Fruit fly (Drosophila melanogaster) whole organism, embryonic: ENCODE results near the gene CG1774.

Source experiments
- Atf-2 ChIP-seq: fragments of 200-800 bp; sonication (Bioruptor generic); optimal IDR thresholded peaks from 2 replicates; lab custom pipeline; 2016; ENCODE audit warnings: missing biosample characterization, missing genetic modification characterization
- Atf6 ChIP-seq: fragments of 200-800 bp; sonication (Bioruptor generic); IDR thresholded peaks from 2 replicates; pipeline ENCODE4 v1.3.6; 2022; ENCODE audit warnings: missing biosample characterization, missing genetic modification characterization
- Bdp1 ChIP-seq: fragments of 200-800 bp; sonication (Bioruptor generic); optimal IDR thresholded peaks from 3 replicates; lab custom pipeline; 2016; ENCODE audit warnings: missing biosample characterization, missing genetic modification characterization
- CG10321 ChIP-seq: fragments of 200-800 bp; sonication (Bioruptor generic); IDR thresholded peaks from 2 replicates; pipeline ENCODE4 v1.3.6; 2022; ENCODE audit warnings: missing biosample characterization, missing genetic modification characterization
- CG12769 ChIP-seq: fragments of 200-800 bp; sonication (Bioruptor generic); optimal IDR thresholded peaks from 2 replicates; lab custom pipeline; 2019; ENCODE audit warnings: missing biosample characterization, mild to moderate bottlenecking, missing genetic modification characterization, moderate library complexity
- CG13624 ChIP-seq: fragments of 200-800 bp; sonication (Bioruptor generic); optimal IDR thresholded peaks from 2 replicates; lab custom pipeline; 2016; ENCODE audit warnings: missing biosample characterization, missing genetic modification characterization
- CG1603 ChIP-seq: fragments of 200-800 bp; sonication (Bioruptor generic); optimal IDR thresholded peaks from 2 replicates; lab custom pipeline; 2019; ENCODE audit warnings: missing biosample characterization, mild to moderate bottlenecking, missing genetic modification characterization, moderate library complexity
- CG17385 ChIP-seq: fragments of 200-800 bp; sonication (Bioruptor generic); optimal IDR thresholded peaks from 3 replicates; lab custom pipeline; 2018; ENCODE audit warnings: missing biosample characterization, mild to moderate bottlenecking, missing genetic modification characterization
- CG18011 ChIP-seq: fragments of 200-800 bp; sonication (Bioruptor generic); optimal IDR thresholded peaks from 2 replicates; lab custom pipeline; 2017; ENCODE audit warnings: missing biosample characterization, missing genetic modification characterization, mild to moderate bottlenecking, moderate library complexity, missing genotype
- CG18262 ChIP-seq: fragments of 200-800 bp; optimal IDR thresholded peaks from 3 replicates; lab custom pipeline; 2019; ENCODE audit warnings: missing biosample characterization, mild to moderate bottlenecking, missing genetic modification characterization, moderate library complexity
- CG3281 ChIP-seq: fragments of 200-800 bp; sonication (Bioruptor generic); optimal IDR thresholded peaks from 3 replicates; lab custom pipeline; 2017; ENCODE audit warnings: missing biosample characterization, mild to moderate bottlenecking, missing genetic modification characterization
- CG6254 ChIP-seq: fragments of 200-800 bp; sonication (Bioruptor generic); optimal IDR thresholded peaks from 3 replicates; lab custom pipeline; 2017; ENCODE audit warnings: mild to moderate bottlenecking, missing biosample characterization, missing genetic modification reagents, missing genetic modification characterization
- CG6813 ChIP-seq: fragments of 200-800 bp; sonication (Bioruptor generic); optimal IDR thresholded peaks from 2 replicates; lab custom pipeline; 2017; ENCODE audit warnings: missing biosample characterization, missing genetic modification characterization, mild to moderate bottlenecking, moderate library complexity, missing genetic modification reagents
- CG7987 ChIP-seq: fragments of 200-800 bp; sonication (Bioruptor generic); optimal IDR thresholded peaks from 2 replicates; lab custom pipeline; 2018; ENCODE audit warnings: missing biosample characterization, mild to moderate bottlenecking, missing genetic modification characterization, moderate library complexity
- CG8089 ChIP-seq: fragments of 200-800 bp; sonication (Bioruptor generic); optimal IDR thresholded peaks from 3 replicates; lab custom pipeline; 2016; ENCODE audit warnings: missing biosample characterization, missing genetic modification characterization
- CG8944 ChIP-seq: fragments of 200-800 bp; sonication (Bioruptor generic); optimal IDR thresholded peaks from 3 replicates; lab custom pipeline; 2016; ENCODE audit warnings: missing biosample characterization, missing genetic modification characterization
- HLHmδ ChIP-seq: fragments of 200-800 bp; sonication (Bioruptor generic); optimal IDR thresholded peaks from 2 replicates; lab custom pipeline; 2018; ENCODE audit warnings: missing biosample characterization, mild to moderate bottlenecking, missing genetic modification characterization, moderate library complexity
- Hr78 ChIP-seq, 2 experiments: fragments of 200-800 bp in 1 of 2; fragments of >200 bp in 1 of 2; sonication (Bioruptor generic) in 1 of 2; optimal IDR thresholded peaks; 2 replicates each; lab custom pipeline; 2017 to 2019; ENCODE audit warnings: missing biosample characterization in 2 of 2, missing genetic modification characterization in 2 of 2, mild to moderate bottlenecking in 1 of 2, moderate library complexity in 1 of 2
- Lim3 ChIP-seq: fragments of 200-800 bp; sonication (Bioruptor generic); IDR thresholded peaks from 2 replicates; pipeline ENCODE4 v1.3.6; 2022; ENCODE audit warnings: missing biosample characterization, missing genetic modification characterization
- PHDP ChIP-seq: fragments of 200-800 bp; sonication (Bioruptor generic); optimal IDR thresholded peaks from 3 replicates; lab custom pipeline; 2018; ENCODE audit warnings: missing biosample characterization, mild to moderate bottlenecking, missing genetic modification characterization, moderate library complexity
- Ptx1 ChIP-seq: fragments of 200-800 bp; sonication (Bioruptor generic); IDR thresholded peaks from 2 replicates; pipeline ENCODE4 v1.3.6; 2022; ENCODE audit warnings: missing biosample characterization, missing genetic modification characterization
- Six4 ChIP-seq: fragments of 200-800 bp; sonication (Bioruptor generic); optimal IDR thresholded peaks from 2 replicates; lab custom pipeline; 2016; ENCODE audit warnings: missing biosample characterization, missing genetic modification characterization
- Spps ChIP-seq: fragments of 200-800 bp; sonication (Bioruptor generic); optimal IDR thresholded peaks from 2 replicates; lab custom pipeline; 2018; ENCODE audit warnings: missing biosample characterization, mild to moderate bottlenecking, missing genetic modification characterization
- Stat92E ChIP-seq, 3 experiments: fragments of >200 bp in 2 of 3; fragments of 200-800 bp in 1 of 3; sonication (Bioruptor generic) in 1 of 3; optimal IDR thresholded peaks; 2 replicates each; lab custom pipeline; 2017 to 2019; ENCODE audit warnings: missing biosample characterization in 3 of 3, missing genetic modification characterization in 3 of 3, mild to moderate bottlenecking in 1 of 3, moderate library complexity in 1 of 3
- TFAM ChIP-seq: fragments of 200-800 bp; sonication (Bioruptor generic); optimal IDR thresholded peaks from 2 replicates; lab custom pipeline; 2017; ENCODE audit warnings: missing biosample characterization, missing genetic modification characterization, inconsistent platforms
- Xbp1 ChIP-seq: fragments of 200-800 bp; sonication (Bioruptor generic); optimal IDR thresholded peaks from 3 replicates; lab custom pipeline; 2016; ENCODE audit warnings: missing biosample characterization, mild to moderate bottlenecking, missing genetic modification characterization
- ab ChIP-seq: fragments of 200-800 bp; sonication (Bioruptor generic); optimal IDR thresholded peaks from 2 replicates; lab custom pipeline; 2016; ENCODE audit warnings: missing biosample characterization, missing genetic modification characterization
- ato ChIP-seq: fragments of 200-800 bp; sonication (Bioruptor generic); IDR thresholded peaks from 2 replicates; pipeline ENCODE4 v1.3.6; 2022; ENCODE audit warnings: missing biosample characterization, missing genetic modification characterization; ENCODE audit not compliant: partially characterized antibody
- bbx ChIP-seq: fragments of 200-800 bp; sonication (Bioruptor generic); IDR thresholded peaks from 2 replicates; pipeline ENCODE4 v1.3.6; 2022; ENCODE audit warnings: missing biosample characterization, missing genetic modification characterization; ENCODE audit not compliant: partially characterized antibody
- bcd ChIP-seq: fragments of 200-800 bp; sonication (Bioruptor generic); optimal IDR thresholded peaks from 2 replicates; lab custom pipeline; 2017; ENCODE audit warnings: missing biosample characterization, mild to moderate bottlenecking, missing genetic modification characterization
- btn ChIP-seq: fragments of 200-800 bp; sonication (Bioruptor generic); optimal IDR thresholded peaks from 2 replicates; lab custom pipeline; 2016; ENCODE audit warnings: missing biosample characterization, missing genetic modification characterization
- chif ChIP-seq, 2 experiments: fragments of 200-800 bp; sonication (Bioruptor generic); optimal IDR thresholded peaks; 3 replicates each; lab custom pipeline; 2016; ENCODE audit warnings: missing biosample characterization in 2 of 2, missing genetic modification characterization in 2 of 2
- fd102C ChIP-seq: fragments of 200-800 bp; sonication (Bioruptor generic); optimal IDR thresholded peaks from 2 replicates; lab custom pipeline; 2018; ENCODE audit warnings: missing biosample characterization, mild to moderate bottlenecking, missing genetic modification characterization, moderate library complexity
- fd96Cb ChIP-seq: fragments of 200-800 bp; sonication (Bioruptor generic); optimal IDR thresholded peaks from 2 replicates; lab custom pipeline; 2018; ENCODE audit warnings: missing biosample characterization, mild to moderate bottlenecking, missing genetic modification characterization, moderate library complexity
- gt ChIP-seq: fragments of 200-800 bp; sonication (Bioruptor generic); IDR thresholded peaks from 2 replicates; pipeline ENCODE4 v1.3.6; 2022; ENCODE audit warnings: missing biosample characterization, missing genetic modification characterization
- ham ChIP-seq: fragments of 200-800 bp; sonication (Bioruptor generic); IDR thresholded peaks from 2 replicates; pipeline ENCODE4 v1.3.6; 2022; ENCODE audit warnings: missing biosample characterization, missing genetic modification characterization
- inv ChIP-seq: fragments of 200-800 bp; sonication (Bioruptor generic); IDR thresholded peaks from 2 replicates; pipeline ENCODE4 v1.3.6; 2022; ENCODE audit warnings: missing biosample characterization, missing genetic modification characterization; ENCODE audit not compliant: partially characterized antibody
- kah ChIP-seq: fragments of 200-800 bp; sonication (Bioruptor generic); optimal IDR thresholded peaks from 2 replicates; lab custom pipeline; 2018; ENCODE audit warnings: missing biosample characterization, mild to moderate bottlenecking, missing genetic modification characterization
- kay ChIP-seq: fragments of 200-800 bp; sonication (Bioruptor generic); optimal IDR thresholded peaks from 2 replicates; lab custom pipeline; 2016; ENCODE audit warnings: missing biosample characterization, missing genetic modification characterization
- nmo ChIP-seq: fragments of 200-800 bp; sonication (Bioruptor generic); optimal IDR thresholded peaks from 2 replicates; lab custom pipeline; 2018; ENCODE audit warnings: missing biosample characterization, mild to moderate bottlenecking, missing genetic modification characterization, moderate library complexity
- otp ChIP-seq: fragments of 200-800 bp; sonication (Bioruptor generic); IDR thresholded peaks from 3 replicates; pipeline ENCODE4, ENCODE4 v1.3.6; 2022; ENCODE audit warnings: missing biosample characterization, missing genetic modification characterization
- peb ChIP-seq: fragments of 200-800 bp; sonication (Bioruptor generic); IDR thresholded peaks from 2 replicates; pipeline ENCODE4 v1.3.6; 2022; ENCODE audit warnings: missing biosample characterization, missing genetic modification characterization
- pros ChIP-seq: fragments of 200-800 bp; sonication (Bioruptor generic); optimal IDR thresholded peaks from 3 replicates; lab custom pipeline; 2019; ENCODE audit warnings: missing biosample characterization, mild to moderate bottlenecking, missing genetic modification characterization, moderate library complexity
- pum ChIP-seq: fragments of 200-800 bp; sonication (Bioruptor generic); optimal IDR thresholded peaks from 2 replicates; lab custom pipeline; 2016; ENCODE audit warnings: missing biosample characterization, missing genetic modification characterization
- sqz ChIP-seq: fragments of 200-800 bp; sonication (Bioruptor generic); optimal IDR thresholded peaks from 3 replicates; lab custom pipeline; 2018; ENCODE audit warnings: missing biosample characterization, mild to moderate bottlenecking, missing genetic modification characterization
- ssp ChIP-seq: fragments of 200-800 bp; sonication (Bioruptor generic); IDR thresholded peaks from 2 replicates; pipeline ENCODE4 v1.3.6; 2022; ENCODE audit warnings: missing biosample characterization, missing genetic modification characterization
- toy ChIP-seq: fragments of 200-800 bp; sonication (Bioruptor generic); IDR thresholded peaks from 2 replicates; pipeline ENCODE4 v1.3.6; 2022; ENCODE audit warnings: missing biosample characterization, missing genetic modification characterization
- trem ChIP-seq: fragments of 200-800 bp; optimal IDR thresholded peaks from 3 replicates; lab custom pipeline; 2019; ENCODE audit warnings: missing biosample characterization, mild to moderate bottlenecking, missing genetic modification characterization, moderate library complexity
- twi ChIP-seq: fragments of 200-800 bp; optimal IDR thresholded peaks from 2 replicates; lab custom pipeline; 2019; ENCODE audit warnings: missing biosample characterization, mild to moderate bottlenecking, missing genetic modification characterization, moderate library complexity
- yki ChIP-seq: fragments of >200 bp; optimal IDR thresholded peaks from 3 replicates; lab custom pipeline; 2018

Gene CG1774

DNA sequence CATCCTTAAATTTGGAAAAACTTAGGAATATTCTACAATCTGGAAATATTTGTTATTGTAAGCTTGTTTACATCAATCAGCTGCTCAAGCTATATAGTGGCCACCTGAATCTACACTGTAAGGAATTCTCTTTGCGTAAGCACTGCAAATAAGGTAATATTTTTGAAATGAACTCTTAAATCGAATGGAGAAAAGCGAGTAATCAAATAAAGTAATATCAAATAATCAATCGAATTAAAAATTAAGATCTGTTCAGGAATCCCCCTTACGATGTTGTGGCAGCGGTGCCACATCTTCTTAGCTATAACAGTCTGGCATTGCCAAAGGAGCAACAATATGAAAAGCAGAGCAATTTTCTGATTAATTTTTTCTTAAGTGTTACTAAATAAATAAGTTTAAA lies 23.4 kb downstream of the CG1774 start, which contains the start of the genes Mnat9 and CG1792 (continued):
- peak; percentile 100 for TF ChIP-seq CG12769
- TF ChIP-seq bbx = no peak
- peak; percentile 95 for TF ChIP-seq Bdp1
- TF ChIP-seq bcd (GFP tag; lab: Kevin White, UChicago) = peak; percentile 98
- TF ChIP-seq Ptx1 = peak; percentile 100
- peak; percentile 96 for TF ChIP-seq trem (tag; lab: Kevin White, UChicago)
- peak; percentile 70 for TF ChIP-seq fd102C (GFP tag; lab: Kevin White, UChicago)
- peak; percentile 98 for TF ChIP-seq PHDP (tag; lab: Kevin White, UChicago)
- peak; percentile 96 for TF ChIP-seq gt (GFP tag; lab: Robert Waterston, UW)
- TF ChIP-seq Xbp1 (GFP tag; lab: Kevin White, UChicago) = peak; percentile 99
- peak; percentile 98 for TF ChIP-seq pum
- peak; percentile 99 for TF ChIP-seq chif (GFP tag; optimal IDR thresholded peaks at IDR 0.05; lab: Kevin White, UChicago)
- TF ChIP-seq TFAM (GFP tag; lab: Kevin White, UChicago) = peak; percentile 92
- peak; percentile 95 for TF ChIP-seq kah
- TF ChIP-seq CG7987 (GFP tag; lab: Kevin White, UChicago) = peak; percentile 98
- TF ChIP-seq fd96Cb (tag; lab: Kevin White, UChicago) = peak; percentile 99
- TF ChIP-seq ato (GFP tag; lab: Robert Waterston, UW) = no peak
- TF ChIP-seq CG8089 (GFP tag; lab: Kevin White, UChicago) = peak; percentile 97
- TF ChIP-seq CG3281 (GFP tag; lab: Kevin White, UChicago) = peak; percentile 97
- TF ChIP-seq ab (GFP tag; lab: Kevin White, UChicago) = peak; percentile 92
- peak; percentile 94 for TF ChIP-seq twi (tag; lab: Kevin White, UChicago)
- TF ChIP-seq ssp = peak; percentile 95
- peak; percentile 95 for TF ChIP-seq Spps (tag; lab: Kevin White, UChicago)
- peak; percentile 97 for TF ChIP-seq CG18262
- peak; percentile 99 for TF ChIP-seq Atf-2 (GFP tag; lab: Kevin White, UChicago)
- no peak for TF ChIP-seq pros (GFP tag; lab: Kevin White, UChicago)
- TF ChIP-seq ham (GFP tag; lab: Robert Waterston, UW) = peak; percentile 96
- peak; percentile 90 for TF ChIP-seq CG18011
- TF ChIP-seq Lim3 (GFP tag; lab: Robert Waterston, UW) = peak; percentile 97
- TF ChIP-seq toy (GFP tag; lab: Robert Waterston, UW) = peak; percentile 98
- TF ChIP-seq peb (GFP tag; lab: Robert Waterston, UW) = peak; percentile 98
- peak in 1 of 2 experiments; percentile 82 for TF ChIP-seq Hr78 (GFP tag; optimal IDR thresholded peaks at IDR 0.05; lab: Kevin White, UChicago)
- peak; percentile 99 for TF ChIP-seq nmo (GFP tag; lab: Kevin White, UChicago)
- peak; percentile 95 for TF ChIP-seq CG6254 (GFP tag; lab: Kevin White, UChicago)
- peak; percentile 99 for TF ChIP-seq CG8944 (GFP tag; lab: Kevin White, UChicago)
- peak; percentile 99 for TF ChIP-seq otp (GFP tag; lab: Robert Waterston, UW)
- peak; percentile 96 for TF ChIP-seq CG6813 (GFP tag; lab: Kevin White, UChicago)
- no peak for TF ChIP-seq inv (GFP tag; lab: Robert Waterston, UW)
- no peak for TF ChIP-seq HLHmδ
- peak; percentile 99 for TF ChIP-seq CG13624 (GFP tag; lab: Kevin White, UChicago)
- TF ChIP-seq CG10321 (GFP tag; lab: Robert Waterston, UW) = peak; percentile 89
- peak; percentile 95 for TF ChIP-seq btn (GFP tag; lab: Kevin White, UChicago)
- TF ChIP-seq Stat92E (GFP tag; optimal IDR thresholded peaks at IDR 0.05; lab: Kevin White, UChicago) = peak in 1 of 3 experiments; percentile 77
- TF ChIP-seq CG17385 = peak; percentile 95
- no peak for TF ChIP-seq sqz (GFP tag; lab: Kevin White, UChicago)
- no peak for TF ChIP-seq yki
- peak; percentile 97 for TF ChIP-seq kay
- TF ChIP-seq Six4 = peak; percentile 98
- peak; percentile 99 for TF ChIP-seq Atf6 (GFP tag; lab: Robert Waterston, UW)
- TF ChIP-seq CG1603 (tag; lab: Kevin White, UChicago) = peak; percentile 99
